Worm (Caenorhabditis elegans) whole organism, young adult: ENCODE data around the gene txt-3.
"Not testable (repeated sequence)": the region's sequence is repeated elsewhere in the genome, so short reads cannot be mapped to it uniquely, and the experiment has no call there.

ENCODE experiments used
- K11D2.4 ChIP-seq: fragments of 200-800 bp; sonication (Bioruptor generic); IDR thresholded peaks from 2 replicates; pipeline ENCODE4 v1.3.6; 2022; ENCODE audit warnings: missing genetic modification reagents, missing genetic modification characterization, missing compliant biosample characterization
- egrh-3 ChIP-seq: fragments of 200-800 bp; sonication (Bioruptor generic); IDR thresholded peaks from 2 replicates; pipeline ENCODE4 v1.3.6; 2022; ENCODE audit warnings: missing genetic modification reagents, missing genetic modification characterization, missing compliant biosample characterization
- lin-26 ChIP-seq: fragments of 200-800 bp; sonication (Bioruptor generic); IDR thresholded peaks from 2 replicates; pipeline ENCODE4 v1.3.6; 2022; ENCODE audit warnings: missing genetic modification reagents, missing genetic modification characterization, missing compliant biosample characterization
- lin-35 ChIP-seq, 3 experiments: fragments of 150-350 bp in 2 of 3; sonication (generic microtip) in 1 of 3; optimal IDR thresholded peaks; 2 replicates each; lab custom pipeline; 2014 to 2018; ENCODE audit warnings: missing biosample characterization in 3 of 3, missing genetic modification characterization in 3 of 3, missing genetic modification reagents in 3 of 3
- madf-6 ChIP-seq: fragments of 200-800 bp; sonication (Bioruptor generic); IDR thresholded peaks from 2 replicates; pipeline ENCODE4 v1.3.6; 2022; ENCODE audit warnings: missing genetic modification reagents, missing genetic modification characterization, missing compliant biosample characterization
- repo-1 ChIP-seq: sonication (generic microtip); optimal IDR thresholded peaks from 2 replicates; lab custom pipeline; 2017; ENCODE audit warnings: mild to moderate bottlenecking, missing genetic modification characterization, missing compliant biosample characterization
- tbp1 ChIP-seq: fragments of 200-800 bp; sonication (Bioruptor generic); optimal IDR thresholded peaks from 2 replicates; lab custom pipeline; 2018; ENCODE audit warnings: mild to moderate bottlenecking, missing genetic modification characterization, missing compliant biosample characterization
- unc-62 ChIP-seq: fragments of 150-350 bp; optimal IDR thresholded peaks from 2 replicates; lab custom pipeline; 2014; ENCODE audit warnings: missing biosample characterization, missing genetic modification reagents, missing genetic modification characterization
- zfh-2 ChIP-seq: fragments of 200-800 bp; sonication (Bioruptor generic); conservative IDR thresholded peaks from 2 replicates; pipeline ENCODE4 v1.3.6; 2022; ENCODE audit warnings: missing genetic modification reagents, missing genetic modification characterization, missing compliant biosample characterization
- ztf-3 ChIP-seq: fragments of 200-800 bp; sonication (Bioruptor generic); optimal IDR thresholded peaks from 2 replicates; lab custom pipeline; 2018; ENCODE audit warnings: mild to moderate bottlenecking, missing genetic modification characterization, missing compliant biosample characterization

- TF ChIP-seq madf-6; repo-1 (tag; lab: Kevin White, UChicago); zfh-2 (GFP tag; lab: Robert Waterston, UW); K11D2.4; lin-26 (GFP tag; lab: Robert Waterston, UW); ztf-3 (GFP tag; lab: Kevin White, UChicago); unc-62 (GFP tag; lab: Kevin White, UChicago); lin-35 (GFP tag; optimal IDR thresholded peaks at IDR 0.05; lab: Kevin White, UChicago); tbp1 (GFP tag; lab: Kevin White, UChicago); egrh-3: not testable (repeated sequence)
These were observed 47.3 kb downstream of the txt-3 start for ce11 chrIV:5011025-5011424.
